Fruit fly (Drosophila melanogaster): ENCODE results near the gene Arf1.

The Arf1 gene

dm6 chr3L:22820190-22820589 lies 51.8 kb downstream of the Arf1 start:
- no peak for TF ChIP-seq CG17801 (GFP tag; optimal IDR thresholded peaks at IDR 0.05; ENCODE audit: partially characterized antibody)

Measured in ovary, adult (tissue).